Worm (Caenorhabditis elegans): ENCODE measurements around the gene C17C3.15.

The C17C3.15 gene

DNA sequence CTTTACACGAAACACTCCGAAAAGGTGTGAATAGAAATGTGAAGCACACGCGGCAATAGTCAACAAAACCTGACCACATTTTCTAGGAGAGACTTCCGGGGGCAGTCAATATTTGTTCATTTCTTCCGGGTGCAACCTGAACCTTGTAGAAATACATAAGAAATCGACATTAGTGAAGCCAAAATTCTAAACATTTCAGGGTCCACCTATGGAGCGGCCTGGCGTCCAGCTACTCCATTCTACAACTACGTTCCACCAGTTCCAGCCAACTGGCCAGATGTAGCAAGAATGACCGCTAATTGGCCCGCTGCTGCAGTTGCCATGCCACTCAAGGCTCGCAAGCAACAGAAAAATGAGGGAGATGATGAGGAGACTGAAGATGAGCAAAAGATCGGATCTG, 8.8 kb downstream of the C17C3.15 start:
- TF ChIP-seq pha-4 (tag; optimal IDR thresholded peaks at IDR 0.05) (peak; percentile 1), unc-62 (GFP tag; optimal IDR thresholded peaks at IDR 0.05) (no peak)

ce11 chrII:5582309-5582708, 11.9 kb downstream of the C17C3.15 start, which contains the start of gene T25E4.2:
Gene T25E4.2 (minus strand): TSS chrII:5582409.
- TF ChIP-seq elt-1 (tag; optimal IDR thresholded peaks at IDR 0.05; ENCODE audit: borderline replicate concordance, insufficient read depth) = no peak
- TF ChIP-seq ceh-43 (GFP tag; optimal IDR thresholded peaks at IDR 0.05) = no peak
- no peak for TF ChIP-seq cnd-1 (tag; optimal IDR thresholded peaks at IDR 0.05)
- no peak for TF ChIP-seq zip-8 (tag; optimal IDR thresholded peaks at IDR 0.05)
- no peak for TF ChIP-seq lsy-2 (tag; optimal IDR thresholded peaks at IDR 0.05)
- TF ChIP-seq nhr-2 (tag; optimal IDR thresholded peaks at IDR 0.05) = no peak
- TF ChIP-seq hlh-1 (tag; optimal IDR thresholded peaks at IDR 0.05) = no peak
- TF ChIP-seq mep-1 (tag; optimal IDR thresholded peaks at IDR 0.05) = no peak
- no peak for TF ChIP-seq M03D4.4 (tag; optimal IDR thresholded peaks at IDR 0.05)
- no peak for TF ChIP-seq ceh-39 (tag; optimal IDR thresholded peaks at IDR 0.05)
- no peak for TF ChIP-seq snpc-4 (tag; optimal IDR thresholded peaks at IDR 0.05)
- no peak for TF ChIP-seq blmp-1 (tag; optimal IDR thresholded peaks at IDR 0.05)
- no peak for TF ChIP-seq nhr-237 (tag; optimal IDR thresholded peaks at IDR 0.05)
- TF ChIP-seq nhr-12 (tag; optimal IDR thresholded peaks at IDR 0.05) = no peak
- no peak for TF ChIP-seq nhr-76 (tag; optimal IDR thresholded peaks at IDR 0.05)
- TF ChIP-seq bed-3 (GFP tag; optimal IDR thresholded peaks at IDR 0.05) = no peak
- TF ChIP-seq mab-5 (tag; optimal IDR thresholded peaks at IDR 0.05) = no peak
- no peak for TF ChIP-seq sptf-1 (tag; optimal IDR thresholded peaks at IDR 0.05)
- no peak for TF ChIP-seq unc-39 (tag; optimal IDR thresholded peaks at IDR 0.05)
- no peak for TF ChIP-seq tbx-8 (GFP tag; optimal IDR thresholded peaks at IDR 0.05)

DNA sequence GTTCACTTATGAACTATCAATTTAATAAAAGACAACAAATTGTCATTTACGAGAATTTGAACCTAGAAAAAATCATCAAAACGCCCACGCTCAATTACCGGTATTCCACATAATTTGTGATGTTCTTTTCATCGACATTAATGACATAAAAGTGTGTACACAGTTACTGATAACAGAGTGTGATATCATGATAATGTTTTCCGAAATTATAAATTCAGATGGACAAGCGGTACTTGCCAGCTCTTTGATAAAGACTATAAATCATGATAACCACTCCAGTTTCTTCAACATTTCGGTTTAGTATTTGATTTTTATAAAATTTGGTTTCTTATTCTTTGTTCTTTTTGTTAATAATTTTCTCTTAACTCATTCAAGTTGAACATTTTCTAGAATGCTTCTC, 15.3 kb downstream of the C17C3.15 start, which contains the start of gene lys-8:
Gene lys-8, plus strand, starts transcription at position 391 of the 400 bp plus-strand sequence.
- TF ChIP-seq lin-13 (tag; optimal IDR thresholded peaks at IDR 0.05) (no peak), unc-120 (tag; optimal IDR thresholded peaks at IDR 0.05; ENCODE audit: poor library complexity, severe bottlenecking) (no peak), nhr-237 (tag; optimal IDR thresholded peaks at IDR 0.05) (no peak), ceh-43 (GFP tag; optimal IDR thresholded peaks at IDR 0.05) (no peak), flh-1 (GFP tag; optimal IDR thresholded peaks at IDR 0.05) (no peak), elt-1 (tag; optimal IDR thresholded peaks at IDR 0.05; ENCODE audit: borderline replicate concordance, insufficient read depth) (no peak), nhr-28 (tag; optimal IDR thresholded peaks at IDR 0.05) (no peak), ceh-39 (tag; optimal IDR thresholded peaks at IDR 0.05) (no peak), ces-1 (GFP tag; optimal IDR thresholded peaks at IDR 0.05) (no peak), tbx-8 (GFP tag; optimal IDR thresholded peaks at IDR 0.05) (no peak), ceh-83 (GFP tag; optimal IDR thresholded peaks at IDR 0.05) (no peak), lsy-2 (tag; optimal IDR thresholded peaks at IDR 0.05) (no peak), nhr-2 (tag; optimal IDR thresholded peaks at IDR 0.05) (no peak), snpc-4 (tag; optimal IDR thresholded peaks at IDR 0.05) (no peak), mab-5 (tag; optimal IDR thresholded peaks at IDR 0.05) (no peak), ztf-11 (tag; optimal IDR thresholded peaks at IDR 0.05) (no peak), mls-2 (tag; optimal IDR thresholded peaks at IDR 0.05) (no peak)

- TF ChIP-seq mls-2 (tag; optimal IDR thresholded peaks at IDR 0.05) (no peak), nhr-28 (tag; optimal IDR thresholded peaks at IDR 0.05) (no peak), sem-2 (GFP tag; optimal IDR thresholded peaks at IDR 0.05) (no peak), ces-1 (GFP tag; optimal IDR thresholded peaks at IDR 0.05) (no peak), M03D4.4 (tag; optimal IDR thresholded peaks at IDR 0.05) (no peak), blmp-1 (tag; optimal IDR thresholded peaks at IDR 0.05) (no peak), ham-2 (GFP tag; optimal IDR thresholded peaks at IDR 0.05) (no peak), flh-1 (GFP tag; optimal IDR thresholded peaks at IDR 0.05) (no peak), tbx-8 (GFP tag; optimal IDR thresholded peaks at IDR 0.05) (no peak), cnd-1 (tag; optimal IDR thresholded peaks at IDR 0.05) (no peak), elt-1 (tag; optimal IDR thresholded peaks at IDR 0.05; ENCODE audit: borderline replicate concordance, insufficient read depth) (no peak), nhr-76 (tag; optimal IDR thresholded peaks at IDR 0.05) (no peak), lsy-2 (tag; optimal IDR thresholded peaks at IDR 0.05) (no peak), bed-3 (GFP tag; optimal IDR thresholded peaks at IDR 0.05) (no peak), nhr-237 (tag; optimal IDR thresholded peaks at IDR 0.05) (no peak)
These were observed 17.3 kb downstream of the C17C3.15 start for ce11 chrII:5587794-5588193.

DNA sequence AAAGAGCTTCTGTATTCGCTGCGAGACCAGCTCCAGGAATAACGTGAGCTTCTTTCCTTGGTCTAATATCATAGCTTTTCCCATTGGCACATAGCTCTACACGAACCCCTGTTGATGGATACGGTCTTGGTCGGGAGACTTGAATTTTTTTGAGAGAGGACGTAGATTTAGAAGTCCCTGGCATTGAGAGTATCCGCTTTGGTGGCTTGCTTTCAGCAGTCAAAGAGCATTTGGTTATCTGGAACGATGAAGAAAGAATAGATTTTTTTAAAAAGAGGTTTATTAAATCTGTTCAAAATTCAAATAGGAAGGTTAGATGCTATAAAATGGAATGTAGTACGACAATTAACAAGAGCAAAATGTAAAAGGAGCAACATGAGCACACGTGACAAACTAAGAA, 19.2 kb downstream of the C17C3.15 start, which contains the start of gene C17G10.13:
Gene C17G10.13, minus strand, starts transcription at position 101 of the 400 bp plus-strand sequence.
- no peak for TF ChIP-seq elt-1 (tag; optimal IDR thresholded peaks at IDR 0.05; ENCODE audit: borderline replicate concordance, insufficient read depth)
- no peak for TF ChIP-seq lsy-2 (tag; optimal IDR thresholded peaks at IDR 0.05)
- TF ChIP-seq ceh-43 (GFP tag; optimal IDR thresholded peaks at IDR 0.05) = no peak
- no peak for TF ChIP-seq nhr-2 (tag; optimal IDR thresholded peaks at IDR 0.05)
- no peak for TF ChIP-seq elt-3 (tag; optimal IDR thresholded peaks at IDR 0.05)
- TF ChIP-seq mls-2 (tag; optimal IDR thresholded peaks at IDR 0.05) = no peak
- no peak for TF ChIP-seq lin-13 (tag; optimal IDR thresholded peaks at IDR 0.05)
- no peak for TF ChIP-seq ceh-83 (GFP tag; optimal IDR thresholded peaks at IDR 0.05)
- no peak for TF ChIP-seq bed-3 (GFP tag; optimal IDR thresholded peaks at IDR 0.05)
- no peak for TF ChIP-seq M03D4.4 (tag; optimal IDR thresholded peaks at IDR 0.05)
- TF ChIP-seq nhr-76 (tag; optimal IDR thresholded peaks at IDR 0.05) = no peak
- no peak for TF ChIP-seq ceh-39 (tag; optimal IDR thresholded peaks at IDR 0.05)
